Worm (Caenorhabditis elegans) whole organism, midembryonic: ENCODE measurements around the gene chil-16.

Experiments used
- T22C8.4 ChIP-seq: fragments of 200-800 bp; sonication (Bioruptor generic); IDR thresholded peaks from 2 replicates; pipeline ENCODE4 v1.3.6; 2022; ENCODE audit warnings: missing genetic modification characterization, missing compliant biosample characterization
- cog-1 ChIP-seq: sonication (generic microtip); optimal IDR thresholded peaks from 2 replicates; lab custom pipeline; 2016; ENCODE audit warnings: missing genetic modification characterization, missing compliant biosample characterization
- flt-1 ChIP-seq: fragments of 200-800 bp; sonication (Bioruptor generic); IDR thresholded peaks from 2 replicates; pipeline ENCODE4 v1.3.6; 2022; ENCODE audit warnings: missing genetic modification characterization, missing compliant biosample characterization
- klf-2 ChIP-seq: fragments of 200-800 bp; sonication (Bioruptor generic); conservative IDR thresholded peaks from 2 replicates; pipeline ENCODE4 v1.3.6; 2022; ENCODE audit warnings: missing genetic modification reagents, missing genetic modification characterization, missing compliant biosample characterization
- med-1 ChIP-seq: sonication (generic microtip); optimal IDR thresholded peaks from 2 replicates; lab custom pipeline; 2017; ENCODE audit warnings: missing genetic modification characterization, mild to moderate bottlenecking, missing compliant biosample characterization, antibody characterized with exemption, missing genetic modification reagents; ENCODE audit not compliant: insufficient read depth
- ref-1 ChIP-seq: fragments of 200-800 bp; sonication (Bioruptor generic); conservative IDR thresholded peaks from 2 replicates; pipeline ENCODE4 v1.3.6; 2022; ENCODE audit warnings: missing genetic modification reagents, missing genetic modification characterization, missing compliant biosample characterization
- tab-1 ChIP-seq: fragments of 200-800 bp; sonication (Bioruptor generic); IDR thresholded peaks from 2 replicates; pipeline ENCODE4 v1.3.6; 2022; ENCODE audit warnings: missing genetic modification characterization, missing compliant biosample characterization
- ztf-23 ChIP-seq: fragments of 200-800 bp; sonication (Bioruptor generic); IDR thresholded peaks from 2 replicates; pipeline ENCODE4 v1.3.6; 2022; ENCODE audit warnings: missing genetic modification reagents, missing genetic modification characterization, missing compliant biosample characterization
- ztf-29 ChIP-seq: fragments of 200-800 bp; sonication (Bioruptor generic); IDR thresholded peaks from 2 replicates; pipeline ENCODE4 v1.3.6; 2022; ENCODE audit warnings: missing genetic modification reagents, missing genetic modification characterization, missing compliant biosample characterization

DNA sequence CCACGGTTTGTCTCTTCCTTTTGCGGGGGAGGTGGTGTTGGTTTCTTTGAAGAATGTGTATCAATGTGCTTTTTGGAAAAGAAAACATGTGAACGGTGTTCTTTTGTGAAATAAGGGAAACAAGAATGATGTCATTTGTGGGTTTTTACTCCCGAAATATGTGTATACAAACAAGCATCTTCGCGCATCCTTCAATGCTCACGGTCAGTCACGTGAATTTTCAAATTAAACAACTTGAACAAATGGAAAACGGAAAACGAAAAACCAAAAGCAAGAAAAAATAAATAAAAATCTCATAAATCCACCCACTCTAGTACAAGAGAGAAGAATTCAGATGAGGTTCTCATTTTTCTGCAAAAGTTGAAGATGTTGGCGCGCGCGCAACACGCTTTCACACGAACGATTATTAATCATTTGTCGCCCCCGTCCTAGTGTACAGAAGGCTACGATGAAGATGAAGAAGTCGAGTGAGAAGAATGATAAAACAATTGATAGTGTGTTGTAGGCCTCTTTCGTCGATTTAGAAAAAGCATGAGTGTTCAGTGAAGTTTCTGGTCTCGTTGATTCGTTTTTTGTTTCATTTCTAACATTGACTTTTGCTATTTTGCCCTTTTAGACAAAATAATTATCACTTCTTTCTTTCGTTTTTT lies 43.5 kb upstream of the chil-16 start:
- no peak for TF ChIP-seq ztf-23 (GFP tag; lab: Robert Waterston, UW)
- no peak for TF ChIP-seq klf-2 (GFP tag; lab: Robert Waterston, UW)
- TF ChIP-seq flt-1 (GFP tag; lab: Robert Waterston, UW): no peak
- no peak for TF ChIP-seq tab-1
- no peak for TF ChIP-seq med-1 (GFP tag; lab: Kevin White, UChicago)
- TF ChIP-seq cog-1: no peak
- TF ChIP-seq T22C8.4: no peak
- no peak for TF ChIP-seq ztf-29
- no peak for TF ChIP-seq ref-1 (GFP tag; lab: Robert Waterston, UW)
